Worm (Caenorhabditis elegans) whole organism, mixed stage, embryonic: Measurements from ENCODE around the gene srh-207.

ENCODE experiments used
- M03D4.4 ChIP-seq: sonication (generic microtip); optimal IDR thresholded peaks from 2 replicates; lab custom pipeline; 2017; ENCODE audit warnings: mild to moderate bottlenecking, missing genetic modification characterization, missing compliant biosample characterization
- blmp-1 ChIP-seq: fragments of 150-350 bp; optimal IDR thresholded peaks from 2 replicates; lab custom pipeline; 2014; ENCODE audit warnings: missing biosample characterization, missing genetic modification characterization
- ceh-83 ChIP-seq: fragments of 200-800 bp; sonication (Bioruptor generic); optimal IDR thresholded peaks from 2 replicates; lab custom pipeline; 2018; ENCODE audit warnings: mild to moderate bottlenecking, missing genetic modification characterization, missing compliant biosample characterization
- mep-1 ChIP-seq: fragments of 150-350 bp; optimal IDR thresholded peaks from 2 replicates; lab custom pipeline; 2017; ENCODE audit warnings: missing biosample characterization, missing genetic modification reagents, missing genetic modification characterization, inconsistent platforms
- nhr-12 ChIP-seq: fragments of 150-350 bp; optimal IDR thresholded peaks from 2 replicates; lab custom pipeline; 2014; ENCODE audit warnings: missing biosample characterization, missing genetic modification characterization
- nhr-28 ChIP-seq: fragments of 150-350 bp; optimal IDR thresholded peaks from 2 replicates; lab custom pipeline; 2014; ENCODE audit warnings: missing biosample characterization, missing genetic modification characterization
- pha-4 ChIP-seq: fragments of 150-350 bp; optimal IDR thresholded peaks from 2 replicates; lab custom pipeline; 2018; ENCODE audit warnings: missing biosample characterization, missing genetic modification reagents, missing genetic modification characterization
- unc-62 ChIP-seq: fragments of 150-350 bp; optimal IDR thresholded peaks from 2 replicates; lab custom pipeline; 2014; ENCODE audit warnings: missing biosample characterization, missing genetic modification reagents, missing genetic modification characterization

ce11 chrV:18371579-18371978 lies 38.5 kb downstream of the srh-207 start, which contains the start of gene C08E8.4:
- no peak for TF ChIP-seq M03D4.4
- TF ChIP-seq ceh-83: no peak
- no peak for TF ChIP-seq nhr-12
- TF ChIP-seq pha-4 (tag; lab: Kevin White, UChicago): no peak
- TF ChIP-seq mep-1 (tag; lab: Kevin White, UChicago): no peak
- no peak for TF ChIP-seq blmp-1 (tag; lab: Kevin White, UChicago)
- TF ChIP-seq nhr-28 (tag; lab: Kevin White, UChicago): no peak
- no peak for TF ChIP-seq unc-62 (GFP tag; lab: Kevin White, UChicago)
